Fruit fly (Drosophila melanogaster) S2 (cell line): ENCODE measurements around the gene CG18493.

Source experiments
- CG8478 ChIP-seq: fragments of >200 bp; optimal IDR thresholded peaks from 2 replicates; lab custom pipeline; 2018
- CTCF ChIP-seq, 2 experiments: fragments of >200 bp; optimal IDR thresholded peaks; 2 replicates each; lab custom pipeline; 2018

- no peak for TF ChIP-seq CTCF (optimal IDR thresholded peaks at IDR 0.05; lab: Kevin White, UChicago)
- no peak for TF ChIP-seq CG8478 (lab: Kevin White, UChicago)
These were observed 42.4 kb upstream of the CG18493 start for dm6 chr3R:19347678-19348077.
